Worm (Caenorhabditis elegans) whole organism, L3 larva: ENCODE data around the gene clc-4.

Experiments
- elt-2 ChIP-seq: sonication (generic microtip); optimal IDR thresholded peaks from 2 replicates; lab custom pipeline; 2016; ENCODE audit warnings: missing genetic modification reagents, mild to moderate bottlenecking, missing genetic modification characterization, missing compliant biosample characterization
- elt-3 ChIP-seq, 3 experiments: fragments of 150-350 bp in 1 of 3; sonication (generic microtip) in 2 of 3; optimal IDR thresholded peaks; 2 replicates in 2 of 3; 4 replicates in 1 of 3; lab custom pipeline; 2014 to 2017; ENCODE audit warnings: missing biosample characterization in 3 of 3, missing genetic modification characterization in 3 of 3
- lin-39 ChIP-seq: fragments of 150-350 bp; optimal IDR thresholded peaks from 2 replicates; lab custom pipeline; 2018; ENCODE audit warnings: missing biosample characterization, missing genetic modification reagents, missing genetic modification characterization
- mdl-1 ChIP-seq: fragments of 150-350 bp; optimal IDR thresholded peaks from 2 replicates; lab custom pipeline; 2014; ENCODE audit warnings: missing biosample characterization, missing genetic modification characterization
- nhr-76 ChIP-seq: fragments of 150-350 bp; sonication (generic microtip); optimal IDR thresholded peaks from 5 replicates; lab custom pipeline; 2014; ENCODE audit warnings: missing biosample characterization, missing genetic modification characterization
- tbx-2 ChIP-seq: sonication (generic microtip); optimal IDR thresholded peaks from 2 replicates; lab custom pipeline; 2016; ENCODE audit warnings: mild to moderate bottlenecking, missing genetic modification characterization, missing compliant biosample characterization
- unc-62 ChIP-seq: fragments of 150-350 bp; sonication (generic microtip); optimal IDR thresholded peaks from 4 replicates; lab custom pipeline; 2014; ENCODE audit warnings: missing biosample characterization, missing genetic modification reagents, missing genetic modification characterization

DNA sequence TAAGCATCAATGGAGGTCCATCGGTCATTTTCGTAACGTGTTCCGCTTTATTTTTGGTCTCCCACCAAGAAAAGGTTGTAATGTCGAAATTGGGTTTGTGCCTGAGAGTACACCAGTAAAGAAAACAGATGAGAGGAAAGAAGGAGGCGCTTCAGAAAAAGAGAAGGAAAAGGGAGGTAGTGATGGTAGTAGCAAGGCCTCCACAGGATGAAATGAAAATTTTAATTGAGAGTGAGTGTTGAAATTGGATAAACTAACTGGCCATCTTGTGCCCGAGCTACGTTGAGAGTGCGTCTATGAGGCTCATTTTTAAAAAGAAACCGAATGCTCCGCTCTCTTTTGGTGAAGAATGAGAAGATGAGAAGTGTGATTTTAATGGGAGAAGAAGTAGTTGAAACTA is 37.3 kb downstream of the clc-4 start, which contains the start of gene R07A4.2:
- no peak for TF ChIP-seq mdl-1 (tag; lab: Kevin White, UChicago)
- no peak for TF ChIP-seq unc-62 (GFP tag; lab: Kevin White, UChicago)
- TF ChIP-seq nhr-76 (tag; lab: Kevin White, UChicago) = no peak
- no peak for TF ChIP-seq elt-3 (tag; optimal IDR thresholded peaks at IDR 0.05; lab: Kevin White, UChicago)
- no peak for TF ChIP-seq tbx-2
- TF ChIP-seq elt-2 (tag; lab: Kevin White, UChicago) = no peak
- TF ChIP-seq lin-39 (tag; lab: Kevin White, UChicago) = no peak
